Fruit fly (Drosophila melanogaster): ENCODE results near the gene Brd7-9.

The Brd7-9 gene

DNA sequence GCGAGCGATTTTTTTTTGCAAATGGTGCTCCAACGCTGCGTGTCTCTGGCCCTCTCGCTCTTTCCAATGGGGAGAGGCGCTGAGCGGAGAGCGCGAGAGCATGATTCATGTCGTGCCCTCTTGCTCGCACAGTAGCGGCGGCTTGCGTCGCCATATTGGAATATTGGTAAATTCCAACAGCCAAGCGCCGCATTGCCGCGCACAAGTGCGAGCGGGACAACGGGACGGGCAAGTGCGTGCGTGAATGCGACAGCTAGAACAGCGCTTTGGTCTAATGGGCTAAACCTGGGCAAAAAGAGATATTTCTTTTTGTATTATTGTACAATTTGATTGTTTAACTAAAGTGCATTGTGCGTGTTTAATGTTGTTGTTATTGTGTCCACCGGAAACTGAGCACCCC lies 45.6 kb downstream of the Brd7-9 start:
- TF ChIP-seq CG30431 (GFP tag; optimal IDR thresholded peaks at IDR 0.05) (no peak), z (GFP tag; IDR thresholded peaks at IDR 0.05) (no peak), Optix (GFP tag; IDR thresholded peaks at IDR 0.05) (no peak), slbo (GFP tag; IDR thresholded peaks at IDR 0.05) (peak; percentile 50), amos (GFP tag; IDR thresholded peaks at IDR 0.05; ENCODE audit: partially characterized antibody) (peak; percentile 57), CG13287 (GFP tag; IDR thresholded peaks at IDR 0.05; ENCODE audit: partially characterized antibody) (peak; percentile 16; the same call in 1 of the 2 replicates), odd (GFP tag; optimal IDR thresholded peaks at IDR 0.05) (no peak), cg (GFP tag; optimal IDR thresholded peaks at IDR 0.05) (peak; percentile 48), Pdp1 (GFP tag; optimal IDR thresholded peaks at IDR 0.05) (peak in 1 of 2 experiments; percentile 14), Nf-YB (GFP tag; optimal IDR thresholded peaks at IDR 0.05) (peak; percentile 49), CG18599 (GFP tag; optimal IDR thresholded peaks at IDR 0.05) (peak; percentile 42), dpn (GFP tag; optimal IDR thresholded peaks at IDR 0.05) (no peak), CG15479 (GFP tag; optimal IDR thresholded peaks at IDR 0.05) (peak; percentile 82), inv (GFP tag; IDR thresholded peaks at IDR 0.05; ENCODE audit: partially characterized antibody) (peak; percentile 38), CG3163 (GFP tag; optimal IDR thresholded peaks at IDR 0.05) (no peak), nom (GFP tag; optimal IDR thresholded peaks at IDR 0.05) (peak; percentile 48), CG6689 (GFP tag; IDR thresholded peaks at IDR 0.05) (peak; percentile 13; the same call in 1 of the 2 replicates), ap (GFP tag; IDR thresholded peaks at IDR 0.05) (no peak), YL-1 (GFP tag; optimal IDR thresholded peaks at IDR 0.05) (peak; percentile 97), GATAe (GFP tag; conservative IDR thresholded peaks at IDR 0.05) (peak; percentile 38; the same call in 1 of the 2 replicates), Ets97D (GFP tag; optimal IDR thresholded peaks at IDR 0.05) (no peak), knrl (GFP tag; IDR thresholded peaks at IDR 0.05; ENCODE audit: partially characterized antibody) (peak; percentile 41; the same call in 2 of the 3 replicates), eve (GFP tag; optimal IDR thresholded peaks at IDR 0.05) (no peak), psq (GFP tag; optimal IDR thresholded peaks at IDR 0.05) (no peak), chinmo (GFP tag; IDR thresholded peaks at IDR 0.05; ENCODE audit: partially characterized antibody) (peak; percentile 78; the same call in 1 of the 4 replicates), h (optimal IDR thresholded peaks at IDR 0.05) (no peak), ara (GFP tag; IDR thresholded peaks at IDR 0.05) (peak; percentile 61), CG16779 (GFP tag; IDR thresholded peaks at IDR 0.05) (no peak), CG32532 (GFP tag; IDR thresholded peaks at IDR 0.05) (peak; percentile 42; the same call in 1 of the 2 replicates), CG1233 (GFP tag; optimal IDR thresholded peaks at IDR 0.05) (no peak), CG5180 (GFP tag; optimal IDR thresholded peaks at IDR 0.05) (no peak), HmgD (GFP tag; optimal IDR thresholded peaks at IDR 0.05) (peak; percentile 45), Med (GFP tag) (peak; percentile 92), CG4730 (GFP tag; IDR thresholded peaks at IDR 0.05) (no peak), ci (GFP tag; IDR thresholded peaks at IDR 0.05) (peak; percentile 75), yki (optimal IDR thresholded peaks at IDR 0.05) (peak; percentile 27), CG8924 (tag; optimal IDR thresholded peaks at IDR 0.05) (peak; percentile 74), mirr (GFP tag; optimal IDR thresholded peaks at IDR 0.05) (peak; percentile 49), Bgb (GFP tag; IDR thresholded peaks at IDR 0.05; ENCODE audit: partially characterized antibody) (peak; percentile 72), Hmx (GFP tag; optimal IDR thresholded peaks at IDR 0.05) (no peak), CG10431 (GFP tag; optimal IDR thresholded peaks at IDR 0.05) (no peak), sob (GFP tag; IDR thresholded peaks at IDR 0.05) (no peak), hbn (GFP tag; IDR thresholded peaks at IDR 0.05; ENCODE audit: partially characterized antibody) (no peak; the same call in 1 of the 2 replicates), CG16813 (GFP tag; IDR thresholded peaks at IDR 0.05; ENCODE audit: partially characterized antibody) (peak; percentile 56; the same call in 1 of the 3 replicates), Fer3 (tag; optimal IDR thresholded peaks at IDR 0.05) (no peak), H2.0 (GFP tag; IDR thresholded peaks at IDR 0.05) (no peak), nerfin-2 (GFP tag; IDR thresholded peaks at IDR 0.05; ENCODE audit: partially characterized antibody) (0 out of 2 replicates have a peak, but pooled peaks have one; percentile 42), CG14710 (tag; optimal IDR thresholded peaks at IDR 0.05) (no peak), CG12071 (GFP tag; optimal IDR thresholded peaks at IDR 0.05) (no peak), CG3726 (GFP tag; IDR thresholded peaks at IDR 0.05) (no peak)
